Fruit fly (Drosophila melanogaster) whole organism, prepupa: ENCODE measurements around the gene CG9702.
A peak's percentile ranks its signal among the peaks of the same experiment; 100 is the strongest.

ENCODE experiments used
- Blimp-1 ChIP-seq: fragments of 200-800 bp; sonication (Bioruptor generic); optimal IDR thresholded peaks from 3 replicates; lab custom pipeline; 2017; ENCODE audit warnings: missing biosample characterization, missing genetic modification characterization, mild to moderate bottlenecking, moderate library complexity, missing genetic modification reagents
- CG11294 ChIP-seq: fragments of 200-800 bp; sonication (Bioruptor generic); IDR thresholded peaks from 2 replicates; pipeline ENCODE4 v1.3.6; 2022; ENCODE audit warnings: missing biosample characterization, missing genetic modification characterization
- CG11902 ChIP-seq: fragments of 200-800 bp; sonication (Bioruptor generic); optimal IDR thresholded peaks from 3 replicates; lab custom pipeline; 2016; ENCODE audit warnings: missing biosample characterization, missing genetic modification characterization
- CG15336 ChIP-seq: fragments of 200-800 bp; sonication (Bioruptor generic); IDR thresholded peaks from 2 replicates; pipeline ENCODE4 v1.3.6; 2022; ENCODE audit warnings: missing biosample characterization, missing genetic modification characterization
- CG1621 ChIP-seq: fragments of 200-800 bp; sonication (Bioruptor generic); optimal IDR thresholded peaks from 3 replicates; lab custom pipeline; 2018; ENCODE audit warnings: missing biosample characterization, mild to moderate bottlenecking, missing genetic modification characterization
- CG16779 ChIP-seq: fragments of 200-800 bp; sonication (Bioruptor generic); optimal IDR thresholded peaks from 3 replicates; lab custom pipeline; 2017; ENCODE audit warnings: missing biosample characterization, mild to moderate bottlenecking, missing genetic modification characterization
- CG3032 ChIP-seq: fragments of 200-800 bp; optimal IDR thresholded peaks from 2 replicates; lab custom pipeline; 2019; ENCODE audit warnings: missing biosample characterization, mild to moderate bottlenecking, missing genetic modification characterization, moderate library complexity
- CG31627 ChIP-seq: fragments of 200-800 bp; sonication (Bioruptor generic); optimal IDR thresholded peaks from 3 replicates; lab custom pipeline; 2016; ENCODE audit warnings: missing biosample characterization, missing genetic modification characterization
- CG32006 ChIP-seq: fragments of 200-800 bp; sonication (Bioruptor generic); optimal IDR thresholded peaks from 3 replicates; lab custom pipeline; 2017; ENCODE audit warnings: missing biosample characterization, mild to moderate bottlenecking, missing genetic modification characterization
- CG34406 ChIP-seq: fragments of 200-800 bp; sonication (Bioruptor generic); optimal IDR thresholded peaks from 3 replicates; lab custom pipeline; 2016; ENCODE audit warnings: missing biosample characterization, missing genetic modification characterization
- CG4318 ChIP-seq: fragments of 200-800 bp; sonication (Bioruptor generic); optimal IDR thresholded peaks from 3 replicates; lab custom pipeline; 2017; ENCODE audit warnings: missing biosample characterization, mild to moderate bottlenecking, missing genetic modification characterization
- CG6276 ChIP-seq: fragments of 200-800 bp; sonication (Bioruptor generic); optimal IDR thresholded peaks from 2 replicates; lab custom pipeline; 2017; ENCODE audit warnings: missing biosample characterization, mild to moderate bottlenecking, missing genetic modification characterization
- CG6792 ChIP-seq: fragments of 200-800 bp; sonication (Bioruptor generic); optimal IDR thresholded peaks from 3 replicates; lab custom pipeline; 2016; ENCODE audit warnings: missing biosample characterization, missing genetic modification characterization
- CG6854 ChIP-seq: fragments of 200-800 bp; sonication (Bioruptor generic); optimal IDR thresholded peaks from 2 replicates; lab custom pipeline; 2017; ENCODE audit warnings: missing biosample characterization, mild to moderate bottlenecking, missing genetic modification characterization
- CG7368 ChIP-seq: fragments of 200-800 bp; sonication (Bioruptor generic); optimal IDR thresholded peaks from 3 replicates; lab custom pipeline; 2016; ENCODE audit warnings: missing biosample characterization, missing genetic modification characterization
- CG8119 ChIP-seq: fragments of 200-800 bp; sonication (Bioruptor generic); IDR thresholded peaks from 3 replicates; pipeline ENCODE4 v1.3.6; 2022; ENCODE audit warnings: missing biosample characterization, missing genetic modification characterization
- CG8319 ChIP-seq: fragments of 200-800 bp; sonication (Bioruptor generic); optimal IDR thresholded peaks from 3 replicates; lab custom pipeline; 2016; ENCODE audit warnings: missing biosample characterization, missing genetic modification characterization
- CG8632 ChIP-seq: fragments of 200-800 bp; sonication (Bioruptor generic); optimal IDR thresholded peaks from 3 replicates; lab custom pipeline; 2016; ENCODE audit warnings: missing biosample characterization, missing genetic modification characterization
- CG9139 ChIP-seq: fragments of 200-800 bp; sonication (Bioruptor generic); optimal IDR thresholded peaks from 3 replicates; lab custom pipeline; 2017; ENCODE audit warnings: missing biosample characterization, mild to moderate bottlenecking, missing genetic modification characterization
- Eip78C ChIP-seq: fragments of 200-800 bp; sonication (Bioruptor generic); peaks from one replicate; lab custom pipeline; 2016; ENCODE audit warnings: missing biosample characterization, missing genetic modification characterization
- Ets21C ChIP-seq: fragments of 200-800 bp; sonication (Bioruptor generic); optimal IDR thresholded peaks from 3 replicates; lab custom pipeline; 2016; ENCODE audit warnings: missing biosample characterization, missing genetic modification characterization
- Ets96B ChIP-seq: fragments of 200-800 bp; optimal IDR thresholded peaks from 2 replicates; lab custom pipeline; 2019; ENCODE audit warnings: missing biosample characterization, mild to moderate bottlenecking, missing genetic modification characterization, moderate library complexity
- Hr39 ChIP-seq: fragments of 200-800 bp; sonication (Bioruptor generic); optimal IDR thresholded peaks from 2 replicates; lab custom pipeline; 2016; ENCODE audit warnings: missing biosample characterization, missing genetic modification characterization
- Hr4 ChIP-seq: fragments of 200-800 bp; sonication (Bioruptor generic); optimal IDR thresholded peaks from 3 replicates; lab custom pipeline; 2016; ENCODE audit warnings: missing biosample characterization, missing genetic modification characterization
- Lpt ChIP-seq: fragments of 200-800 bp; sonication (Bioruptor generic); optimal IDR thresholded peaks from 3 replicates; lab custom pipeline; 2016; ENCODE audit warnings: missing biosample characterization, missing genetic modification characterization
- Met ChIP-seq: fragments of 200-800 bp; sonication (Bioruptor generic); optimal IDR thresholded peaks from 3 replicates; lab custom pipeline; 2016; ENCODE audit warnings: missing biosample characterization, missing genetic modification characterization
- Smox ChIP-seq: fragments of 200-800 bp; sonication (Bioruptor generic); optimal IDR thresholded peaks from 3 replicates; lab custom pipeline; 2016; ENCODE audit warnings: missing biosample characterization, missing genetic modification characterization
- Sox102F ChIP-seq: fragments of 200-800 bp; sonication (Bioruptor generic); optimal IDR thresholded peaks from 2 replicates; lab custom pipeline; 2016; ENCODE audit warnings: missing biosample characterization, mild to moderate bottlenecking, missing genetic modification characterization
- Sox14 ChIP-seq: fragments of 200-800 bp; sonication (Bioruptor generic); optimal IDR thresholded peaks from 3 replicates; lab custom pipeline; 2016; ENCODE audit warnings: missing biosample characterization, missing genetic modification characterization
- Sox15 ChIP-seq: fragments of 200-800 bp; sonication (Bioruptor generic); optimal IDR thresholded peaks from 3 replicates; lab custom pipeline; 2016; ENCODE audit warnings: missing biosample characterization, missing genetic modification characterization
- achi ChIP-seq: fragments of 200-800 bp; sonication (Bioruptor generic); optimal IDR thresholded peaks from 3 replicates; lab custom pipeline; 2016; ENCODE audit warnings: missing biosample characterization, missing genetic modification characterization
- cyc ChIP-seq: fragments of 200-800 bp; sonication (Bioruptor generic); optimal IDR thresholded peaks from 3 replicates; lab custom pipeline; 2016; ENCODE audit warnings: missing biosample characterization, missing genetic modification characterization
- dac ChIP-seq: fragments of 200-800 bp; sonication (Bioruptor generic); optimal IDR thresholded peaks from 2 replicates; lab custom pipeline; 2017; ENCODE audit warnings: missing biosample characterization, mild to moderate bottlenecking, missing genetic modification characterization
- dsx ChIP-seq: fragments of 200-800 bp; optimal IDR thresholded peaks from 3 replicates; lab custom pipeline; 2019; ENCODE audit warnings: missing biosample characterization, mild to moderate bottlenecking, missing genetic modification characterization, moderate library complexity; ENCODE audit not compliant: poor library complexity, severe bottlenecking
- eg ChIP-seq: fragments of 200-800 bp; sonication (Bioruptor generic); IDR thresholded peaks from 3 replicates; pipeline ENCODE4 v1.3.6; 2022; ENCODE audit warnings: missing biosample characterization, missing genetic modification characterization
- esn ChIP-seq: fragments of 200-800 bp; sonication (Bioruptor generic); optimal IDR thresholded peaks from 2 replicates; lab custom pipeline; 2016; ENCODE audit warnings: missing biosample characterization, mild to moderate bottlenecking, missing genetic modification characterization, moderate library complexity
- fd59A ChIP-seq: fragments of 200-800 bp; sonication (Bioruptor generic); optimal IDR thresholded peaks from 2 replicates; lab custom pipeline; 2017; ENCODE audit warnings: missing biosample characterization, mild to moderate bottlenecking, missing genetic modification characterization, missing genetic modification reagents
- fd85E ChIP-seq: fragments of 200-800 bp; sonication (Bioruptor generic); optimal IDR thresholded peaks from 3 replicates; lab custom pipeline; 2016; ENCODE audit warnings: missing biosample characterization, missing genetic modification characterization
- fkh ChIP-seq: fragments of 200-800 bp; sonication (Bioruptor generic); optimal IDR thresholded peaks from 3 replicates; lab custom pipeline; 2017; ENCODE audit warnings: missing biosample characterization, mild to moderate bottlenecking, missing genetic modification characterization, moderate library complexity
- lz ChIP-seq: fragments of 200-800 bp; sonication (Bioruptor generic); optimal IDR thresholded peaks from 3 replicates; lab custom pipeline; 2016; ENCODE audit warnings: missing biosample characterization, missing genetic modification characterization
- net ChIP-seq: fragments of 200-800 bp; sonication (Bioruptor generic); optimal IDR thresholded peaks from 3 replicates; lab custom pipeline; 2016; ENCODE audit warnings: missing biosample characterization, missing genetic modification characterization
- salr ChIP-seq, 2 experiments: fragments of 200-800 bp; sonication (Bioruptor generic); optimal IDR thresholded peaks; 3 replicates each; lab custom pipeline; 2016 to 2018; ENCODE audit warnings: missing biosample characterization in 2 of 2, missing genetic modification characterization in 2 of 2, mild to moderate bottlenecking in 1 of 2
- spab ChIP-seq: fragments of 200-800 bp; sonication (Bioruptor generic); optimal IDR thresholded peaks from 2 replicates; lab custom pipeline; 2017; ENCODE audit warnings: missing biosample characterization, mild to moderate bottlenecking, missing genetic modification characterization, missing genetic modification reagents
- ss ChIP-seq, 2 experiments: fragments of 200-800 bp; sonication (Bioruptor generic); optimal IDR thresholded peaks; 2 replicates in 1 of 2; 3 replicates in 1 of 2; lab custom pipeline; 2017 to 2018; ENCODE audit warnings: mild to moderate bottlenecking in 2 of 2, missing biosample characterization in 2 of 2, missing genetic modification characterization in 2 of 2, moderate library complexity in 1 of 2
- vri ChIP-seq: fragments of 200-800 bp; sonication (Bioruptor generic); optimal IDR thresholded peaks from 3 replicates; lab custom pipeline; 2016; ENCODE audit warnings: missing biosample characterization, mild to moderate bottlenecking, missing genetic modification characterization

The CG9702 gene

dm6 chr3R:30564479-30564878, 14.8 kb upstream of the CG9702 start (continued):
- no peak for TF ChIP-seq CG4318 (GFP tag; lab: Kevin White, UChicago)
- no peak for TF ChIP-seq CG8319 (GFP tag; lab: Kevin White, UChicago)
- peak; percentile 2 for TF ChIP-seq CG6276 (GFP tag; lab: Kevin White, UChicago)
- no peak for TF ChIP-seq Blimp-1 (GFP tag; lab: Kevin White, UChicago)
- peak; percentile 23 for TF ChIP-seq Sox14
- peak; percentile 1 for TF ChIP-seq CG6792 (GFP tag; lab: Kevin White, UChicago)
- TF ChIP-seq Met (GFP tag; lab: Kevin White, UChicago), result peak; percentile 21
- TF ChIP-seq fd85E, result no peak
- peak; percentile 33 for TF ChIP-seq Sox102F
- TF ChIP-seq CG11294, result no peak
- TF ChIP-seq CG3032 (tag; lab: Kevin White, UChicago), result no peak
- peak; percentile 52; the same call in 2 of the 3 replicates for TF ChIP-seq CG8119 (GFP tag; lab: Robert Waterston, UW)
- no peak for TF ChIP-seq achi (GFP tag; lab: Kevin White, UChicago)
- peak; percentile 1 for TF ChIP-seq net (GFP tag; lab: Kevin White, UChicago)
- peak; percentile 7 for TF ChIP-seq esn (GFP tag; lab: Kevin White, UChicago)
- no peak for TF ChIP-seq dac (GFP tag; lab: Kevin White, UChicago)
- no peak for TF ChIP-seq CG34406 (GFP tag; lab: Kevin White, UChicago)
- TF ChIP-seq vri (GFP tag; lab: Kevin White, UChicago), result peak; percentile 26
- TF ChIP-seq Ets96B, result no peak
- TF ChIP-seq Hr39, result peak; percentile 12
- peak; percentile 9 for TF ChIP-seq cyc (GFP tag; lab: Kevin White, UChicago)
- TF ChIP-seq CG8632 (GFP tag; lab: Kevin White, UChicago), result no peak
- peak; percentile 53 for TF ChIP-seq CG32006 (GFP tag; lab: Kevin White, UChicago)
- TF ChIP-seq Lpt (GFP tag; lab: Kevin White, UChicago), result no peak
- no peak for TF ChIP-seq fkh (GFP tag; lab: Kevin White, UChicago)
- TF ChIP-seq Smox (GFP tag; lab: Kevin White, UChicago), result peak; percentile 15
- no peak for TF ChIP-seq salr (GFP tag; optimal IDR thresholded peaks at IDR 0.05; lab: Kevin White, UChicago)
- no peak for TF ChIP-seq fd59A (GFP tag; lab: Kevin White, UChicago)

dm6 chr3R:30566181-30566902, 12.9 kb upstream of the CG9702 start:
- peak; percentile 3 for TF ChIP-seq Eip78C
- no peak for TF ChIP-seq Ets21C (GFP tag; lab: Kevin White, UChicago)

DNA sequence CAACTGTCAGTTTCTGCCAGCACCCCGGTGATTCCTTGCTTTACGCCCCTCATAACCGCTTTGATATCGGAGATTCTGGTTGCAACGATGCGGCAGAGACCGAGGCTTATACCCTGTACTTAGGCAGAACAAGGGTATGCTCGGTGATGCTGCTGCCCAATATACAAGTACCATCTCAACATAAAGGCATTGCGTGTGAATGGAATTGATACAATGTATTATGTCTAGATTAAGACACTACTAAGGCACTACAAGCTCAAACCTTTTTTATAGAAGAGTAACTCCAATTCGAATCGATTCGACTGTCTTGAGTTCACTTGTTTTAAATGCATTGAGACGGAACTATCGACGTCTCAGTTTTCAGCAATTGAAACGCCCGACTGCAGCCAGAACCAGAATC, 12.0 kb upstream of the CG9702 start:
- TF ChIP-seq CG8632 (GFP tag; lab: Kevin White, UChicago) (no peak), lz (GFP tag; lab: Kevin White, UChicago) (peak; percentile 29), salr (GFP tag; optimal IDR thresholded peaks at IDR 0.05; lab: Kevin White, UChicago) (peak in 1 of 2 experiments; percentile 57), CG16779 (tag; lab: Kevin White, UChicago) (no peak), achi (GFP tag; lab: Kevin White, UChicago) (peak; percentile 55), Sox102F (peak; percentile 29), fd85E (no peak), Hr39 (peak; percentile 40), CG3032 (tag; lab: Kevin White, UChicago) (peak; percentile 14), CG32006 (GFP tag; lab: Kevin White, UChicago) (peak; percentile 88), eg (GFP tag; lab: Robert Waterston, UW) (peak; percentile 54; the same call in 2 of the 3 replicates), CG31627 (GFP tag; lab: Kevin White, UChicago) (peak; percentile 40), CG4318 (GFP tag; lab: Kevin White, UChicago) (peak; percentile 76), spab (GFP tag; lab: Kevin White, UChicago) (peak; percentile 14), ss (GFP tag; optimal IDR thresholded peaks at IDR 0.05; lab: Kevin White, UChicago) (no peak), Eip78C (peak; percentile 88), esn (GFP tag; lab: Kevin White, UChicago) (peak; percentile 33), Smox (GFP tag; lab: Kevin White, UChicago) (peak; percentile 18), dsx (GFP tag; lab: Kevin White, UChicago) (peak; percentile 19), CG6854 (GFP tag; lab: Kevin White, UChicago) (no peak), Blimp-1 (GFP tag; lab: Kevin White, UChicago) (no peak), CG11902 (no peak), Hr4 (peak; percentile 52), CG15336 (GFP tag; lab: Robert Waterston, UW) (peak; percentile 74), vri (GFP tag; lab: Kevin White, UChicago) (no peak), Met (GFP tag; lab: Kevin White, UChicago) (peak; percentile 50), Sox15 (GFP tag; lab: Kevin White, UChicago) (peak; percentile 4), CG9139 (GFP tag; lab: Kevin White, UChicago) (no peak), CG7368 (peak; percentile 29), CG1621 (tag; lab: Kevin White, UChicago) (no peak)
